Worm (Caenorhabditis elegans): Measurements from ENCODE around the gene sru-42.
A peak's percentile ranks its signal among the peaks of the same experiment; 100 is the strongest.
"Not testable (repeated sequence)": the region's sequence is repeated elsewhere in the genome, so short reads cannot be mapped to it uniquely, and the experiment has no call there.

Gene sru-42

ce11 chrV:15621518-15621917 is 28.7 kb upstream of the sru-42 start, which contains the start of gene C55A1.1:
Gene C55A1.1, plus strand, starts transcription at chrV:15621818.
- TF ChIP-seq elt-3 (tag; optimal IDR thresholded peaks at IDR 0.05) (no peak), hpl-2 (GFP tag; optimal IDR thresholded peaks at IDR 0.05) (no peak)

ce11 chrV:15625561-15625960 is 24.7 kb upstream of the sru-42 start, which contains the start of gene C55A1.11:
Gene C55A1.11, plus strand, starts transcription at chrV:15625861.
- TF ChIP-seq efl-1 (optimal IDR thresholded peaks at IDR 0.05), result no peak
- peak in 1 of 2 experiments; percentile 32 for TF ChIP-seq efl-1 (GFP tag; optimal IDR thresholded peaks at IDR 0.05 in 1 of 2)
- TF ChIP-seq lin-35 (GFP tag; optimal IDR thresholded peaks at IDR 0.05), result no peak
- no peak for TF ChIP-seq nhr-237 (tag; optimal IDR thresholded peaks at IDR 0.05)

DNA sequence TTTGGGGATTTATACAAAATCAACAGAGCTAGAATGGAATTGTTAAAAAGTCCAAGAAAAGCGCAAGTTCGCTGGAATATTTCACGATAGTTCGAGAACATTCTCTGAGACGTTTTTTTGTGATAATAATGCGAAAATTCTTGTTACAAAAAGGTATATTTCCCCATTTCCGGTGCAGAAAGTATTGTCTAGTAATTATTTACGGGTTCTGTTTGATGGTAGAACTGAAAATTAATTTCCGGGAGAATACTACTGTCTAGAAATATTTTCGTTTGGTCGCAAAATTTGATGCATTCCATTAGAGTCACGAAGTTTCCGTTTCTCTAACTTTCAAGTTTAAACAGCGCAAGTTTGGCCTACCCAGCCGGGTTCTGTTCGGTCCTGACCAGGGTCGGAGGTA is 20.7 kb upstream of the sru-42 start, which contains the start of gene str-248:
TSS of gene str-248 (minus strand) at position 101 of the 400 bp plus-strand sequence.
- no peak for TF ChIP-seq nhr-19 (GFP tag; conservative IDR thresholded peaks at IDR 0.05)
- TF ChIP-seq hlh-17 (GFP tag; optimal IDR thresholded peaks at IDR 0.05; ENCODE audit: borderline replicate concordance), result no peak
- TF ChIP-seq F16B12.6 (tag; optimal IDR thresholded peaks at IDR 0.05), result no peak
- TF ChIP-seq swsn-7 (tag; optimal IDR thresholded peaks at IDR 0.05), result no peak

ce11 chrV:15638853-15639252 is 11.4 kb upstream of the sru-42 start, which contains the start of gene srz-44:
Gene srz-44, minus strand, starts transcription at chrV:15638953.
- TF ChIP-seq ceh-90 (tag; optimal IDR thresholded peaks at IDR 0.05), result no peak
- TF ChIP-seq mef-2 (tag; optimal IDR thresholded peaks at IDR 0.05), result no peak
- no peak for TF ChIP-seq unc-98 (GFP tag; IDR thresholded peaks at IDR 0.05)
- no peak for TF ChIP-seq C34B4.2 (tag; optimal IDR thresholded peaks at IDR 0.05)
- no peak for TF ChIP-seq lin-13 (GFP tag; optimal IDR thresholded peaks at IDR 0.05)
- TF ChIP-seq lin-15B (tag; optimal IDR thresholded peaks at IDR 0.05), result no peak
- TF ChIP-seq nhr-90 (tag; optimal IDR thresholded peaks at IDR 0.05; ENCODE audit: poor library complexity), result no peak
- no peak for TF ChIP-seq irx-1 (tag; optimal IDR thresholded peaks at IDR 0.05)

DNA sequence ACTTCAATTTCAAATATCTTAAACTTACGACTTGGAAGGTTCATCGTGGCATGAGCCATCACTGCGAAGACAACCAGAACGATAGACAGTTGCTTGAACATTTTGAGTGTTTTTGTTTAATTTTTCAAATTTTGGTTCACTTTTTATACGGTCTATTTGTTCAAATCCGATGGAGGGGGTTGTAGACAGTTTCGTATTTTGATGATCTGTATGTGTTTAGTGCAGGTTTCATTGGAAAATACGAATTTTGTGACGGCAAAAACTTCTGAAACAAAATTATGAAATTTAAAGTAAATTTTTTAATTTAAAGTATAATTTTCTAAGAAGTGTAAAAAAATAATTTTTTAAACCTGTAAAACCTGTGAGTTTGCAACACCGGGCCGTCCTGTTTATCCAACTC is 7.1 kb upstream of the sru-42 start, which contains the start of gene C55A1.4:
TSS of gene C55A1.4 (minus strand) at position 101 of the 400 bp plus-strand sequence.
- not testable (repeated sequence) for TF ChIP-seq Y116A8C.19 (tag; optimal IDR thresholded peaks at IDR 0.05; ENCODE audit: borderline replicate concordance); unc-86 (tag; optimal IDR thresholded peaks at IDR 0.05); unc-30 (tag; optimal IDR thresholded peaks at IDR 0.05)

DNA sequence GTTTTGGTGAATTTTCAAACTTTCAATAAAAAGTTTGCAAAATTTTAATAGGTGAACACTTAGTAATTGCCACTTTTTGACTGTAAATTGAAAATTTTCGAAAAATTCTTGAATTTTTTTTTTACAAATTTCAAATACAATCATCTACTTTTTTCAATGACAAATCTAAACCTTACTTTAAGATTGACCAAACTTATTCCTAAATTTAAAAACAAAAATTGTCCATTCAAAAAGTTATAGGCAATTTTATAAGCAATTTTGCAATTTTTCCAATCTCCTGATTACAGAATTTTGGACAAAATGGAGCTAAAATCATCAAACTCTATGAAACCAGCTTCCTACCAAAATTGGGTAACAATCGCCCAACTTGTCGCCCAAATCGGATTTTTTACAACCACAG is 5.7 kb upstream of the sru-42 start, which contains the start of gene str-23:
TSS of gene str-23 (plus strand) at position 301 of the 400 bp plus-strand sequence.
- no peak for TF ChIP-seq hpl-2 (GFP tag; optimal IDR thresholded peaks at IDR 0.05)
- TF ChIP-seq aly-2 (tag; optimal IDR thresholded peaks at IDR 0.05), result no peak
- no peak for TF ChIP-seq lir-3 (tag; optimal IDR thresholded peaks at IDR 0.05; ENCODE audit: poor library complexity)
- no peak for TF ChIP-seq ztf-4 (tag; optimal IDR thresholded peaks at IDR 0.05)
- TF ChIP-seq F16B12.6 (tag; optimal IDR thresholded peaks at IDR 0.05), result no peak
- TF ChIP-seq lin-14 (GFP tag; optimal IDR thresholded peaks at IDR 0.05), result no peak
- no peak for TF ChIP-seq unc-62 (GFP tag; optimal IDR thresholded peaks at IDR 0.05)
- no peak for TF ChIP-seq irx-1 (tag; optimal IDR thresholded peaks at IDR 0.05)
- no peak for TF ChIP-seq aha-1 (tag; optimal IDR thresholded peaks at IDR 0.05)
- TF ChIP-seq C34B4.2 (tag; optimal IDR thresholded peaks at IDR 0.05), result no peak
- TF ChIP-seq grh-1 (GFP tag; IDR thresholded peaks at IDR 0.05), result no peak
- TF ChIP-seq fkh-10 (GFP tag; optimal IDR thresholded peaks at IDR 0.05), result no peak
- no peak for TF ChIP-seq zip-4 (GFP tag; optimal IDR thresholded peaks at IDR 0.05)
- TF ChIP-seq zag-1 (tag; optimal IDR thresholded peaks at IDR 0.05), result no peak

Measured in whole organism, L1 larva.